Worm (Caenorhabditis elegans) whole organism, young adult: ENCODE measurements around the gene T08A9.13.

ENCODE experiments used
- B0035.1 ChIP-seq: sonication (generic microtip); optimal IDR thresholded peaks from 2 replicates; lab custom pipeline; 2016; ENCODE audit warnings: missing genetic modification characterization, mild to moderate bottlenecking, missing compliant biosample characterization, missing genotype, missing genetic modification reagents
- B0336.3 ChIP-seq: fragments of 200-800 bp; sonication (Bioruptor generic); IDR thresholded peaks from 2 replicates; pipeline ENCODE4 v1.3.6; 2022; ENCODE audit warnings: missing genetic modification characterization, missing compliant biosample characterization
- C06A6.2 ChIP-seq: fragments of 200-800 bp; sonication (Bioruptor generic); conservative IDR thresholded peaks from 2 replicates; pipeline ENCODE4 v1.3.6; 2022; ENCODE audit warnings: missing genetic modification characterization, missing compliant biosample characterization
- F23B12.7 ChIP-seq: sonication (generic microtip); optimal IDR thresholded peaks from 2 replicates; lab custom pipeline; 2017; ENCODE audit warnings: missing genetic modification characterization, mild to moderate bottlenecking, missing compliant biosample characterization, antibody characterized with exemption, moderate library complexity; ENCODE audit not compliant: insufficient read depth
- F37B4.10 ChIP-seq: fragments of 200-800 bp; sonication (Bioruptor generic); IDR thresholded peaks from 2 replicates; pipeline ENCODE4 v1.3.6; 2022; ENCODE audit warnings: missing genetic modification characterization, missing compliant biosample characterization
- F49E8.2 ChIP-seq: sonication (generic microtip); optimal IDR thresholded peaks from 3 replicates; lab custom pipeline; 2017; ENCODE audit warnings: missing genetic modification characterization, mild to moderate bottlenecking, missing compliant biosample characterization, antibody characterized with exemption, moderate library complexity; ENCODE audit not compliant: insufficient read depth
- F57C9.4 ChIP-seq: sonication (generic microtip); optimal IDR thresholded peaks from 2 replicates; lab custom pipeline; 2017; ENCODE audit warnings: mild to moderate bottlenecking, missing genetic modification characterization, missing compliant biosample characterization
- K11D2.4 ChIP-seq: fragments of 200-800 bp; sonication (Bioruptor generic); IDR thresholded peaks from 2 replicates; pipeline ENCODE4 v1.3.6; 2022; ENCODE audit warnings: missing genetic modification reagents, missing genetic modification characterization, missing compliant biosample characterization
- Y53F4B.3 ChIP-seq: fragments of 200-800 bp; sonication (Bioruptor generic); IDR thresholded peaks from 2 replicates; pipeline ENCODE4 v1.3.6; 2022; ENCODE audit warnings: missing genetic modification reagents, missing genetic modification characterization, missing compliant biosample characterization
- Y53G8AR.9 ChIP-seq: fragments of 200-800 bp; sonication (Bioruptor generic); conservative IDR thresholded peaks from 2 replicates; pipeline ENCODE4 v1.3.6; 2022; ENCODE audit warnings: missing genetic modification reagents, missing genetic modification characterization, missing compliant biosample characterization
- Y67H2A.10 ChIP-seq: fragments of 200-800 bp; sonication (Bioruptor generic); conservative IDR thresholded peaks from 2 replicates; pipeline ENCODE4 v1.3.6; 2022; ENCODE audit warnings: missing genetic modification reagents, missing genetic modification characterization, missing compliant biosample characterization
- Y95B8A.8 ChIP-seq: fragments of 200-800 bp; sonication (Bioruptor generic); IDR thresholded peaks from 2 replicates; pipeline ENCODE4 v1.3.6; 2022; ENCODE audit warnings: missing genetic modification reagents, missing genetic modification characterization, missing compliant biosample characterization
- ZK185.1 ChIP-seq: sonication (generic microtip); optimal IDR thresholded peaks from 2 replicates; lab custom pipeline; 2016; ENCODE audit warnings: mild to moderate bottlenecking, missing genetic modification characterization, missing compliant biosample characterization; ENCODE audit not compliant: poor library complexity, severe bottlenecking
- akir-1 ChIP-seq: fragments of 200-800 bp; sonication (Bioruptor generic); optimal IDR thresholded peaks from 2 replicates; lab custom pipeline; 2018; ENCODE audit warnings: mild to moderate bottlenecking, missing genetic modification characterization, moderate library complexity, missing compliant biosample characterization
- aptf-2 ChIP-seq: fragments of 200-800 bp; sonication (Bioruptor generic); conservative IDR thresholded peaks from 2 replicates; pipeline ENCODE4 v1.3.6; 2022; ENCODE audit warnings: missing genetic modification reagents, missing genetic modification characterization, missing compliant biosample characterization
- aptf-3 ChIP-seq: fragments of 200-800 bp; sonication (Bioruptor generic); IDR thresholded peaks from 2 replicates; pipeline ENCODE4 v1.3.6; 2022; ENCODE audit warnings: missing genetic modification characterization, missing compliant biosample characterization
- atf-7 ChIP-seq: sonication (generic microtip); optimal IDR thresholded peaks from 2 replicates; lab custom pipeline; 2017; ENCODE audit warnings: mild to moderate bottlenecking, missing genetic modification characterization, missing compliant biosample characterization
- attf-3 ChIP-seq: fragments of 200-800 bp; sonication (Bioruptor generic); conservative IDR thresholded peaks from 2 replicates; pipeline ENCODE4 v1.3.6; 2022; ENCODE audit warnings: missing genetic modification reagents, missing genetic modification characterization, missing compliant biosample characterization
- cebp-1 ChIP-seq, 2 experiments: fragments of 200-800 bp in 1 of 2; sonication (Bioruptor generic) in 1 of 2; sonication (generic microtip) in 1 of 2; IDR thresholded peaks in 1 of 2; optimal IDR thresholded peaks in 1 of 2; 2 replicates each; pipeline versions ENCODE4 v1.3.6 to Lab custom; 2017 to 2022; ENCODE audit warnings: missing compliant biosample characterization in 2 of 2, missing genetic modification characterization in 2 of 2, mild to moderate bottlenecking in 1 of 2, missing genetic modification reagents in 1 of 2, moderate library complexity in 1 of 2
- cebp-2 ChIP-seq: fragments of 200-800 bp; sonication (Bioruptor generic); IDR thresholded peaks from 2 replicates; pipeline ENCODE4 v1.3.6; 2022; ENCODE audit warnings: missing genetic modification characterization, missing compliant biosample characterization
- ceh-27 ChIP-seq: fragments of 200-800 bp; sonication (Bioruptor generic); optimal IDR thresholded peaks from 2 replicates; lab custom pipeline; 2018; ENCODE audit warnings: mild to moderate bottlenecking, missing genetic modification characterization, moderate library complexity, missing compliant biosample characterization
- ceh-40 ChIP-seq: fragments of 200-800 bp; sonication (Bioruptor generic); IDR thresholded peaks from 2 replicates; pipeline ENCODE4 v1.3.6; 2022; ENCODE audit warnings: missing genetic modification characterization, missing compliant biosample characterization
- ceh-58 ChIP-seq: fragments of 200-800 bp; sonication (Bioruptor generic); IDR thresholded peaks from 2 replicates; pipeline ENCODE4 v1.3.6; 2022; ENCODE audit warnings: missing genetic modification characterization, missing compliant biosample characterization
- chd-7 ChIP-seq: sonication (generic microtip); optimal IDR thresholded peaks from 2 replicates; lab custom pipeline; 2016; ENCODE audit warnings: mild to moderate bottlenecking, missing genetic modification characterization, moderate library complexity, missing compliant biosample characterization
- die-1 ChIP-seq: sonication (generic microtip); optimal IDR thresholded peaks from 2 replicates; lab custom pipeline; 2016; ENCODE audit warnings: missing genotype, mild to moderate bottlenecking, missing genetic modification characterization, missing compliant biosample characterization
- egrh-3 ChIP-seq: fragments of 200-800 bp; sonication (Bioruptor generic); IDR thresholded peaks from 2 replicates; pipeline ENCODE4 v1.3.6; 2022; ENCODE audit warnings: missing genetic modification reagents, missing genetic modification characterization, missing compliant biosample characterization
- ets-4 ChIP-seq: fragments of 200-800 bp; sonication (Bioruptor generic); optimal IDR thresholded peaks from 2 replicates; lab custom pipeline; 2018; ENCODE audit warnings: mild to moderate bottlenecking, missing genetic modification characterization, missing compliant biosample characterization
- gei-17 ChIP-seq: fragments of 200-800 bp; sonication (Bioruptor generic); optimal IDR thresholded peaks from 2 replicates; lab custom pipeline; 2018; ENCODE audit warnings: mild to moderate bottlenecking, missing genetic modification characterization, missing compliant biosample characterization
- him-1 ChIP-seq: sonication (generic microtip); optimal IDR thresholded peaks from 2 replicates; lab custom pipeline; 2016; ENCODE audit warnings: missing genotype, missing genetic modification reagents, missing genetic modification characterization, missing compliant biosample characterization
- hmg-20 ChIP-seq: fragments of 200-800 bp; sonication (Bioruptor generic); IDR thresholded peaks from 2 replicates; pipeline ENCODE4 v1.3.6; 2022; ENCODE audit warnings: missing genetic modification reagents, missing genetic modification characterization, missing compliant biosample characterization
- let-607 ChIP-seq, 2 experiments: fragments of 200-800 bp in 1 of 2; sonication (Bioruptor generic) in 1 of 2; sonication (generic microtip) in 1 of 2; optimal IDR thresholded peaks; 2 replicates each; lab custom pipeline; 2016 to 2018; ENCODE audit warnings: mild to moderate bottlenecking in 2 of 2, missing compliant biosample characterization in 2 of 2, missing genetic modification characterization in 2 of 2, moderate library complexity in 2 of 2, missing genotype in 1 of 2
- lin-35 ChIP-seq, 3 experiments: fragments of 150-350 bp in 2 of 3; sonication (generic microtip) in 1 of 3; optimal IDR thresholded peaks; 2 replicates each; lab custom pipeline; 2014 to 2018; ENCODE audit warnings: missing biosample characterization in 3 of 3, missing genetic modification characterization in 3 of 3, missing genetic modification reagents in 3 of 3
- lin-40 ChIP-seq: sonication (generic microtip); optimal IDR thresholded peaks from 2 replicates; lab custom pipeline; 2016; ENCODE audit warnings: missing genetic modification characterization, mild to moderate bottlenecking, missing compliant biosample characterization, missing genotype, missing genetic modification reagents
- madf-10 ChIP-seq: sonication (generic microtip); optimal IDR thresholded peaks from 2 replicates; lab custom pipeline; 2016; ENCODE audit warnings: mild to moderate bottlenecking, missing genetic modification characterization, missing compliant biosample characterization
- madf-8 ChIP-seq: fragments of 200-800 bp; sonication (Bioruptor generic); conservative IDR thresholded peaks from 2 replicates; pipeline ENCODE4 v1.3.6; 2022; ENCODE audit warnings: missing genetic modification reagents, missing genetic modification characterization, missing compliant biosample characterization
- nhr-80 ChIP-seq: sonication (generic microtip); optimal IDR thresholded peaks from 2 replicates; lab custom pipeline; 2016; ENCODE audit warnings: missing genetic modification characterization, missing compliant biosample characterization
- nhr-90 ChIP-seq: sonication (generic microtip); optimal IDR thresholded peaks from 2 replicates; lab custom pipeline; 2016; ENCODE audit warnings: missing genotype, mild to moderate bottlenecking, missing genetic modification characterization, missing compliant biosample characterization
- pha-4 ChIP-seq: fragments of 150-350 bp; sonication (generic microtip); optimal IDR thresholded peaks from 2 replicates; lab custom pipeline; 2014; ENCODE audit warnings: missing biosample characterization, missing genetic modification reagents, missing genetic modification characterization
- sdz-38 ChIP-seq: sonication (generic microtip); optimal IDR thresholded peaks from 2 replicates; lab custom pipeline; 2016; ENCODE audit warnings: missing genotype, missing genetic modification characterization, missing compliant biosample characterization
- snpc-1.3 ChIP-seq: sonication (generic microtip); optimal IDR thresholded peaks from 2 replicates; lab custom pipeline; 2017; ENCODE audit warnings: missing genetic modification characterization, mild to moderate bottlenecking, missing compliant biosample characterization, antibody characterized with exemption, moderate library complexity, missing genotype, missing genetic modification reagents; ENCODE audit not compliant: insufficient read depth
- snpc-3.4 ChIP-seq: sonication (generic microtip); optimal IDR thresholded peaks from 2 replicates; lab custom pipeline; 2017; ENCODE audit warnings: missing genetic modification characterization, mild to moderate bottlenecking, missing compliant biosample characterization, antibody characterized with exemption, moderate library complexity, missing genotype, missing genetic modification reagents
- snpc-4 ChIP-seq, 5 experiments: fragments of 150-350 bp in 1 of 5; sonication (generic microtip) in 4 of 5; optimal IDR thresholded peaks; 2 replicates each; lab custom pipeline; 2014 to 2018; ENCODE audit warnings: missing genetic modification characterization in 5 of 5, missing biosample characterization in 3 of 5, antibody characterized with exemption in 2 of 5, mild to moderate bottlenecking in 2 of 5, missing compliant biosample characterization in 2 of 5, missing genotype in 2 of 5, moderate library complexity in 2 of 5, missing genetic modification reagents in 1 of 5
- tbp1 ChIP-seq: fragments of 200-800 bp; sonication (Bioruptor generic); optimal IDR thresholded peaks from 2 replicates; lab custom pipeline; 2018; ENCODE audit warnings: mild to moderate bottlenecking, missing genetic modification characterization, missing compliant biosample characterization
- tlf-1 ChIP-seq: fragments of 200-800 bp; sonication (Bioruptor generic); optimal IDR thresholded peaks from 2 replicates; lab custom pipeline; 2018; ENCODE audit warnings: mild to moderate bottlenecking, missing genetic modification characterization, missing compliant biosample characterization
- zfh-2 ChIP-seq: fragments of 200-800 bp; sonication (Bioruptor generic); conservative IDR thresholded peaks from 2 replicates; pipeline ENCODE4 v1.3.6; 2022; ENCODE audit warnings: missing genetic modification reagents, missing genetic modification characterization, missing compliant biosample characterization
- ztf-25 ChIP-seq: fragments of 200-800 bp; sonication (Bioruptor generic); IDR thresholded peaks from 2 replicates; pipeline ENCODE4 v1.3.6; 2022; ENCODE audit warnings: missing genetic modification reagents, missing genetic modification characterization, missing compliant biosample characterization

Gene T08A9.13

DNA sequence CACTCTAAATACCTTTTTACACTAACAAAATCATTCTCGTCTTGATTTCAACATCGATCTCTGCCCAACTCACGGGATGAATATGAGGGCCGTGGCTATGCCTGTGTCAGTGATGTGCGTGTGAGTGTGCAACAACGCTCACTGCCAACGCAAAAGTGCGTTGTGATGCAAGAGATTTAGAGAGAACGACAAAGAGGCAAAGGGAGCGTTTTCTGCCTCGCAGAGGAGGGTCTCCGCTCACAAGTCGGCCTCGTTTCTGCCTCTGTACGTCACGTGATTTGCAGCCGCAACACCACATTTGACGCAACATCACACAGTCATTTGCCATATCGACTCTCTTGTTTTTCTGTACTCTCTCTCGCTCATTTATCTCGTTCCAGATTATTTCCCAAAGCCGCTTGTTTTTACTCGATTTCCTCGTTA lies 12.1 kb upstream of the T08A9.13 start, which contains the start of gene epg-7 (continued):
- TF ChIP-seq madf-8, result no peak
- TF ChIP-seq Y53G8AR.9 (GFP tag; lab: Robert Waterston, UW), result peak; percentile 86
- no peak for TF ChIP-seq B0035.1
- no peak for TF ChIP-seq F49E8.2 (tag; lab: Kevin White, UChicago)
- TF ChIP-seq atf-7 (tag; lab: Kevin White, UChicago), result peak; percentile 83
- TF ChIP-seq Y53F4B.3, result no peak
- no peak for TF ChIP-seq snpc-1.3
- TF ChIP-seq aptf-2 (GFP tag; lab: Robert Waterston, UW), result no peak; the same call in 1 of the 2 replicates
- TF ChIP-seq ets-4 (GFP tag; lab: Kevin White, UChicago), result peak; percentile 86
- 0 out of 2 replicates have a peak, but pooled peaks have one; percentile 35 for TF ChIP-seq Y95B8A.8
- TF ChIP-seq F37B4.10 (GFP tag; lab: Robert Waterston, UW), result no peak
- TF ChIP-seq ZK185.1 (tag; lab: Kevin White, UChicago), result peak; percentile 74
- TF ChIP-seq let-607 (tag; optimal IDR thresholded peaks at IDR 0.05; lab: Kevin White, UChicago), result peak; percentile 50 to 79
- peak; percentile 96 for TF ChIP-seq lin-40 (tag; lab: Kevin White, UChicago)
- no peak for TF ChIP-seq Y67H2A.10
- TF ChIP-seq zfh-2 (GFP tag; lab: Robert Waterston, UW), result peak; percentile 98
- peak; percentile 62 for TF ChIP-seq tlf-1 (GFP tag; lab: Kevin White, UChicago)
- peak; percentile 90 for TF ChIP-seq chd-7 (tag; lab: Kevin White, UChicago)
- peak; percentile 47; the same call in 1 of the 2 replicates for TF ChIP-seq egrh-3
- peak in 1 of 3 experiments; percentile 85 for TF ChIP-seq lin-35 (GFP tag; optimal IDR thresholded peaks at IDR 0.05; lab: Kevin White, UChicago)
- peak; percentile 80 for TF ChIP-seq madf-10
- no peak for TF ChIP-seq ceh-40 (GFP tag; lab: Robert Waterston, UW)
- TF ChIP-seq nhr-80 (tag; lab: Kevin White, UChicago), result peak; percentile 90
- peak; percentile 84 for TF ChIP-seq K11D2.4
- peak; percentile 88 for TF ChIP-seq B0336.3 (GFP tag; lab: Robert Waterston, UW)
- no peak for TF ChIP-seq aptf-3
- TF ChIP-seq him-1 (tag; lab: Kevin White, UChicago), result no peak
- TF ChIP-seq cebp-2 (GFP tag; lab: Robert Waterston, UW), result 0 out of 2 replicates have a peak, but pooled peaks have one; percentile 60
- peak; percentile 64 for TF ChIP-seq hmg-20 (GFP tag; lab: Robert Waterston, UW)
- TF ChIP-seq F57C9.4 (tag; lab: Kevin White, UChicago), result no peak
- peak; percentile 78 for TF ChIP-seq akir-1
- no peak for TF ChIP-seq sdz-38 (tag; lab: Kevin White, UChicago)
- 0 out of 2 replicates have a peak, but pooled peaks have one; percentile 26 for TF ChIP-seq ztf-25 (GFP tag; lab: Robert Waterston, UW)
- TF ChIP-seq die-1 (tag; lab: Kevin White, UChicago), result peak; percentile 35
- TF ChIP-seq snpc-4 (GFP tag; optimal IDR thresholded peaks at IDR 0.05; lab: Kevin White, UChicago), result peak; percentile 33
- TF ChIP-seq snpc-4 (tag; optimal IDR thresholded peaks at IDR 0.05; lab: Kevin White, UChicago), result peak; percentile 50 to 72 (median 62)
- peak; percentile 49 for TF ChIP-seq F23B12.7 (tag; lab: Kevin White, UChicago)
- TF ChIP-seq C06A6.2 (GFP tag; lab: Robert Waterston, UW), result peak; percentile 87
- TF ChIP-seq attf-3 (GFP tag; lab: Robert Waterston, UW), result no peak
- peak; percentile 66 for TF ChIP-seq tbp1 (GFP tag; lab: Kevin White, UChicago)
- TF ChIP-seq ceh-58, result no peak
- peak; percentile 86 for TF ChIP-seq cebp-1 (GFP tag; IDR thresholded peaks at IDR 0.05; lab: Robert Waterston, UW)
- TF ChIP-seq cebp-1 (tag; optimal IDR thresholded peaks at IDR 0.05; lab: Kevin White, UChicago), result peak; percentile 96
- TF ChIP-seq ceh-27 (GFP tag; lab: Kevin White, UChicago), result peak; percentile 92
- TF ChIP-seq snpc-3.4 (tag; lab: Kevin White, UChicago), result peak; percentile 2
- TF ChIP-seq nhr-90 (tag; lab: Kevin White, UChicago), result peak; percentile 40
- peak; percentile 90 for TF ChIP-seq pha-4 (tag; lab: Kevin White, UChicago)
- peak; percentile 86 for TF ChIP-seq gei-17 (GFP tag; lab: Kevin White, UChicago)
